Fruit fly (Drosophila melanogaster) whole organism, prepupa: ENCODE data around the gene CG5708.

ENCODE experiments used
- CG10631 ChIP-seq: fragments of 200-800 bp; sonication (Bioruptor generic); optimal IDR thresholded peaks from 2 replicates; lab custom pipeline; 2016; ENCODE audit warnings: missing biosample characterization, missing genetic modification characterization
- CG10669 ChIP-seq: fragments of 200-800 bp; sonication (Bioruptor generic); optimal IDR thresholded peaks from 3 replicates; lab custom pipeline; 2018; ENCODE audit warnings: missing biosample characterization, mild to moderate bottlenecking, missing genetic modification characterization, moderate library complexity
- CG11902 ChIP-seq: fragments of 200-800 bp; sonication (Bioruptor generic); optimal IDR thresholded peaks from 3 replicates; lab custom pipeline; 2016; ENCODE audit warnings: missing biosample characterization, missing genetic modification characterization
- CG15336 ChIP-seq: fragments of 200-800 bp; sonication (Bioruptor generic); IDR thresholded peaks from 2 replicates; pipeline ENCODE4 v1.3.6; 2022; ENCODE audit warnings: missing biosample characterization, missing genetic modification characterization
- CG1621 ChIP-seq: fragments of 200-800 bp; sonication (Bioruptor generic); optimal IDR thresholded peaks from 3 replicates; lab custom pipeline; 2018; ENCODE audit warnings: missing biosample characterization, mild to moderate bottlenecking, missing genetic modification characterization
- CG16779 ChIP-seq: fragments of 200-800 bp; sonication (Bioruptor generic); optimal IDR thresholded peaks from 3 replicates; lab custom pipeline; 2017; ENCODE audit warnings: missing biosample characterization, mild to moderate bottlenecking, missing genetic modification characterization
- CG34406 ChIP-seq: fragments of 200-800 bp; sonication (Bioruptor generic); optimal IDR thresholded peaks from 3 replicates; lab custom pipeline; 2016; ENCODE audit warnings: missing biosample characterization, missing genetic modification characterization
- CG4318 ChIP-seq: fragments of 200-800 bp; sonication (Bioruptor generic); optimal IDR thresholded peaks from 3 replicates; lab custom pipeline; 2017; ENCODE audit warnings: missing biosample characterization, mild to moderate bottlenecking, missing genetic modification characterization
- CG6276 ChIP-seq: fragments of 200-800 bp; sonication (Bioruptor generic); optimal IDR thresholded peaks from 2 replicates; lab custom pipeline; 2017; ENCODE audit warnings: missing biosample characterization, mild to moderate bottlenecking, missing genetic modification characterization
- CG6792 ChIP-seq: fragments of 200-800 bp; sonication (Bioruptor generic); optimal IDR thresholded peaks from 3 replicates; lab custom pipeline; 2016; ENCODE audit warnings: missing biosample characterization, missing genetic modification characterization
- CG8319 ChIP-seq: fragments of 200-800 bp; sonication (Bioruptor generic); optimal IDR thresholded peaks from 3 replicates; lab custom pipeline; 2016; ENCODE audit warnings: missing biosample characterization, missing genetic modification characterization
- CG9139 ChIP-seq: fragments of 200-800 bp; sonication (Bioruptor generic); optimal IDR thresholded peaks from 3 replicates; lab custom pipeline; 2017; ENCODE audit warnings: missing biosample characterization, mild to moderate bottlenecking, missing genetic modification characterization
- Eip75B ChIP-seq: fragments of 200-800 bp; sonication (Bioruptor generic); optimal IDR thresholded peaks from 3 replicates; lab custom pipeline; 2016; ENCODE audit warnings: missing biosample characterization, missing genetic modification characterization
- Eip78C ChIP-seq: fragments of 200-800 bp; sonication (Bioruptor generic); peaks from one replicate; lab custom pipeline; 2016; ENCODE audit warnings: missing biosample characterization, missing genetic modification characterization
- Ets21C ChIP-seq: fragments of 200-800 bp; sonication (Bioruptor generic); optimal IDR thresholded peaks from 3 replicates; lab custom pipeline; 2016; ENCODE audit warnings: missing biosample characterization, missing genetic modification characterization
- Ets96B ChIP-seq: fragments of 200-800 bp; optimal IDR thresholded peaks from 2 replicates; lab custom pipeline; 2019; ENCODE audit warnings: missing biosample characterization, mild to moderate bottlenecking, missing genetic modification characterization, moderate library complexity
- Gug ChIP-seq: fragments of 200-800 bp; sonication (Bioruptor generic); IDR thresholded peaks from 2 replicates; pipeline ENCODE4 v1.3.6; 2022; ENCODE audit warnings: missing biosample characterization, missing genetic modification characterization
- Hr38 ChIP-seq: sonication (Bioruptor generic); optimal IDR thresholded peaks from 2 replicates; lab custom pipeline; 2016; ENCODE audit warnings: missing biosample characterization, missing genetic modification characterization
- Hr39 ChIP-seq: fragments of 200-800 bp; sonication (Bioruptor generic); optimal IDR thresholded peaks from 2 replicates; lab custom pipeline; 2016; ENCODE audit warnings: missing biosample characterization, missing genetic modification characterization
- Hr4 ChIP-seq: fragments of 200-800 bp; sonication (Bioruptor generic); optimal IDR thresholded peaks from 3 replicates; lab custom pipeline; 2016; ENCODE audit warnings: missing biosample characterization, missing genetic modification characterization
- Lpt ChIP-seq: fragments of 200-800 bp; sonication (Bioruptor generic); optimal IDR thresholded peaks from 3 replicates; lab custom pipeline; 2016; ENCODE audit warnings: missing biosample characterization, missing genetic modification characterization
- Met ChIP-seq: fragments of 200-800 bp; sonication (Bioruptor generic); optimal IDR thresholded peaks from 3 replicates; lab custom pipeline; 2016; ENCODE audit warnings: missing biosample characterization, missing genetic modification characterization
- OdsH ChIP-seq: fragments of 200-800 bp; sonication (Bioruptor generic); optimal IDR thresholded peaks from 3 replicates; lab custom pipeline; 2016; ENCODE audit warnings: missing biosample characterization, missing genetic modification characterization
- Sox102F ChIP-seq: fragments of 200-800 bp; sonication (Bioruptor generic); optimal IDR thresholded peaks from 2 replicates; lab custom pipeline; 2016; ENCODE audit warnings: missing biosample characterization, mild to moderate bottlenecking, missing genetic modification characterization
- Sox14 ChIP-seq: fragments of 200-800 bp; sonication (Bioruptor generic); optimal IDR thresholded peaks from 3 replicates; lab custom pipeline; 2016; ENCODE audit warnings: missing biosample characterization, missing genetic modification characterization
- Sox15 ChIP-seq: fragments of 200-800 bp; sonication (Bioruptor generic); optimal IDR thresholded peaks from 3 replicates; lab custom pipeline; 2016; ENCODE audit warnings: missing biosample characterization, missing genetic modification characterization
- achi ChIP-seq: fragments of 200-800 bp; sonication (Bioruptor generic); optimal IDR thresholded peaks from 3 replicates; lab custom pipeline; 2016; ENCODE audit warnings: missing biosample characterization, missing genetic modification characterization
- acj6 ChIP-seq: fragments of 200-800 bp; sonication (Bioruptor generic); optimal IDR thresholded peaks from 3 replicates; lab custom pipeline; 2016; ENCODE audit warnings: missing biosample characterization, missing genetic modification characterization
- cyc ChIP-seq: fragments of 200-800 bp; sonication (Bioruptor generic); optimal IDR thresholded peaks from 3 replicates; lab custom pipeline; 2016; ENCODE audit warnings: missing biosample characterization, missing genetic modification characterization
- dac ChIP-seq: fragments of 200-800 bp; sonication (Bioruptor generic); optimal IDR thresholded peaks from 2 replicates; lab custom pipeline; 2017; ENCODE audit warnings: missing biosample characterization, mild to moderate bottlenecking, missing genetic modification characterization
- dsx ChIP-seq: fragments of 200-800 bp; optimal IDR thresholded peaks from 3 replicates; lab custom pipeline; 2019; ENCODE audit warnings: missing biosample characterization, mild to moderate bottlenecking, missing genetic modification characterization, moderate library complexity; ENCODE audit not compliant: poor library complexity, severe bottlenecking
- esn ChIP-seq: fragments of 200-800 bp; sonication (Bioruptor generic); optimal IDR thresholded peaks from 2 replicates; lab custom pipeline; 2016; ENCODE audit warnings: missing biosample characterization, mild to moderate bottlenecking, missing genetic modification characterization, moderate library complexity
- fkh ChIP-seq: fragments of 200-800 bp; sonication (Bioruptor generic); optimal IDR thresholded peaks from 3 replicates; lab custom pipeline; 2017; ENCODE audit warnings: missing biosample characterization, mild to moderate bottlenecking, missing genetic modification characterization, moderate library complexity
- lz ChIP-seq: fragments of 200-800 bp; sonication (Bioruptor generic); optimal IDR thresholded peaks from 3 replicates; lab custom pipeline; 2016; ENCODE audit warnings: missing biosample characterization, missing genetic modification characterization
- net ChIP-seq: fragments of 200-800 bp; sonication (Bioruptor generic); optimal IDR thresholded peaks from 3 replicates; lab custom pipeline; 2016; ENCODE audit warnings: missing biosample characterization, missing genetic modification characterization
- pdm3 ChIP-seq: fragments of 200-800 bp; sonication (Bioruptor generic); optimal IDR thresholded peaks from 3 replicates; lab custom pipeline; 2016; ENCODE audit warnings: missing biosample characterization, missing genetic modification characterization
- spab ChIP-seq: fragments of 200-800 bp; sonication (Bioruptor generic); optimal IDR thresholded peaks from 2 replicates; lab custom pipeline; 2017; ENCODE audit warnings: missing biosample characterization, mild to moderate bottlenecking, missing genetic modification characterization, missing genetic modification reagents
- topi ChIP-seq: fragments of 200-800 bp; sonication (Bioruptor generic); optimal IDR thresholded peaks from 3 replicates; lab custom pipeline; 2016; ENCODE audit warnings: missing biosample characterization, missing genetic modification characterization

Gene CG5708

DNA sequence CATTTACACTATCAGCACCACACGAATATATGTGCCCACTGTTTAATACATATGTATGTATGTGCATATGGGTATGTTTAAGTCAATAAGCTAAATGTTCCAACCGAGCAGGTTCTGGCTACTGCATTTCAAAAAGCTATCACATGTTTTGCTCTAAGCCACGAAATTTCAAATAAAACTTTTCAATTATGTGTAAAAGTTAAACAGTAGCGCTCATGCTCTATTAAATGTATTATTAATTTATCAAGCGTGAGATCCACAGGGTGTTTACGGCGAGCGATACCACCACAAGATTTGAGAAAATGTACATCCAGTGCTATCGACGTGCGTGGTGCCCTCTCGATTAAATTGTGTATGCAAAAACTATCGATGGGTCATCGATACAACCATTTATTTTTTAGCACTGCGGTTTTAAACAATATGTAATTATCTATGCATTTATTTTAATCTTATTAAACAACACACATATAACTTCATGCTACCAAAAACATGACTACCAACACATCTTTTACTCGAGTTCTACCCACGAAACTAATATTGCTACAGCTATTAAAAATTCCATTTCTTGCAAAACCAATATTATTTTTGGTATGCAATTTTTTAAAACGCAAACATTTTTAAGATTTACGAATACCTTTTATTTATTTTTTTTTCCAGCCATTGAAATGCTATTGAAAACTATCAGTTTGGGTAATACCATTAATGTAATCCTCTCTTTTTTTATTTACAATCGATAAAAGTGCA is 34.3 kb upstream of the CG5708 start, which contains the start of gene Pten (continued):
- TF ChIP-seq Gug (no peak), CG8319 (GFP tag; lab: Kevin White, UChicago) (peak; percentile 48), Ets21C (peak; percentile 42), Sox15 (GFP tag; lab: Kevin White, UChicago) (peak; percentile 11), Met (GFP tag; lab: Kevin White, UChicago) (peak; percentile 71), cyc (GFP tag; lab: Kevin White, UChicago) (peak; percentile 52), spab (no peak), dac (GFP tag; lab: Kevin White, UChicago) (no peak), CG1621 (tag; lab: Kevin White, UChicago) (no peak), CG6792 (GFP tag; lab: Kevin White, UChicago) (peak; percentile 16), CG9139 (no peak), CG11902 (peak; percentile 33), acj6 (peak; percentile 50), Ets96B (peak; percentile 55), Hr39 (GFP tag; lab: Kevin White, UChicago) (no peak), Hr38 (GFP tag; lab: Kevin White, UChicago) (no peak), Sox14 (GFP tag; lab: Kevin White, UChicago) (peak; percentile 55), Lpt (no peak), fkh (peak; percentile 86), Eip78C (GFP tag; lab: Kevin White, UChicago) (peak; percentile 89), pdm3 (GFP tag; lab: Kevin White, UChicago) (no peak), CG34406 (GFP tag; lab: Kevin White, UChicago) (no peak), topi (GFP tag; lab: Kevin White, UChicago) (peak; percentile 68), CG16779 (tag; lab: Kevin White, UChicago) (no peak), CG6276 (GFP tag; lab: Kevin White, UChicago) (no peak), OdsH (GFP tag; lab: Kevin White, UChicago) (peak; percentile 62), esn (peak; percentile 67), CG4318 (no peak), CG15336 (peak; percentile 72), Eip75B (GFP tag; lab: Kevin White, UChicago) (peak; percentile 66)

- no peak for TF ChIP-seq CG1621 (tag; lab: Kevin White, UChicago)
- TF ChIP-seq CG10631 (GFP tag; lab: Kevin White, UChicago): no peak
- TF ChIP-seq Eip78C (GFP tag; lab: Kevin White, UChicago): peak; percentile 83
- TF ChIP-seq, all 60 proteins: peak for 1
Observed at dm6 chr2L:10259960-10260749, 33.5 kb upstream of the CG5708 start.

dm6 chr2L:10255725-10256158 is 29.1 kb upstream of the CG5708 start, which contains the start of gene CG5676:
Gene CG5676 (minus strand): TSS chr2L:10255891.
- TF ChIP-seq dsx (GFP tag; lab: Kevin White, UChicago) (no peak), Lpt (no peak), CG6276 (GFP tag; lab: Kevin White, UChicago) (no peak), topi (GFP tag; lab: Kevin White, UChicago) (no peak), OdsH (GFP tag; lab: Kevin White, UChicago) (no peak), Eip78C (GFP tag; lab: Kevin White, UChicago) (no peak), lz (GFP tag; lab: Kevin White, UChicago) (no peak), achi (no peak), Hr38 (GFP tag; lab: Kevin White, UChicago) (no peak), Sox102F (GFP tag; lab: Kevin White, UChicago) (no peak), Sox15 (GFP tag; lab: Kevin White, UChicago) (no peak), Eip75B (GFP tag; lab: Kevin White, UChicago) (no peak), CG10669 (GFP tag; lab: Kevin White, UChicago) (no peak), Hr4 (no peak), net (GFP tag; lab: Kevin White, UChicago) (no peak), Gug (no peak)
